Fruit fly (Drosophila melanogaster) whole organism, wandering third instar larva: Measurements from ENCODE around the gene Idh3b.

Experiments used
- Abd-B ChIP-seq: fragments of >200 bp; optimal IDR thresholded peaks from 2 replicates; lab custom pipeline; 2017; ENCODE audit warnings: missing biosample characterization, missing genetic modification characterization
- fru ChIP-seq: fragments of 200-800 bp; sonication (Bioruptor generic); optimal IDR thresholded peaks from 3 replicates; lab custom pipeline; 2016; ENCODE audit warnings: missing biosample characterization, mild to moderate bottlenecking, missing genetic modification characterization
- h ChIP-seq: fragments of 200-800 bp; sonication (Bioruptor generic); optimal IDR thresholded peaks from 3 replicates; lab custom pipeline; 2016; ENCODE audit warnings: missing biosample characterization, mild to moderate bottlenecking, missing genetic modification characterization

DNA sequence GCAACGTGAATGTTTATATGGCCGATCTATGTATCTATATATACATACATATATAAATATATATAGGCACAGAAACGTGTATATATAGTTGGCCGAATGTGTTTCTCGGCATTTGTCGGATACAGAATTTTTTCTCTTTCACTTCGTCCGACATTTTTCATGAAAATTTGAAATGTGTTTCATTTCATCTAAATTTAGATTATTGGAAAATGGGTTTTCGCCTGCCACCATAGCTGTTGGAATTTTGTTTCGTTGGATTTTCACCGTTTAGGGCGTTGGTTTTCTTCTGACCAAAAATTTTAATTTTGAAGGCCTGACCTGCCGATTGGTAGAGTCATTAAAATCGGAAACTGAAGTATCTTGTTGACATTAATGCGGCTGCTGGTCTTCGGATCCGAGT is 28.2 kb upstream of the Idh3b start:
- TF ChIP-seq h (no peak), fru (no peak), Abd-B (GFP tag; lab: Kevin White, UChicago) (no peak)
